Fruit fly (Drosophila melanogaster) whole organism, adult: ENCODE measurements around the gene CG5013.

Experiments
- CG11617 ChIP-seq: fragments of 200-800 bp; sonication (Bioruptor generic); optimal IDR thresholded peaks from 2 replicates; lab custom pipeline; 2017; ENCODE audit warnings: mild to moderate bottlenecking, missing biosample characterization, missing genetic modification reagents, missing genetic modification characterization
- CG14711 ChIP-seq: fragments of 200-800 bp; sonication (Bioruptor generic); optimal IDR thresholded peaks from 2 replicates; lab custom pipeline; 2018; ENCODE audit warnings: missing biosample characterization, mild to moderate bottlenecking, missing genetic modification characterization, moderate library complexity
- CG1620 ChIP-seq: fragments of 200-800 bp; sonication (Bioruptor generic); optimal IDR thresholded peaks from 2 replicates; lab custom pipeline; 2016; ENCODE audit warnings: missing biosample characterization, missing genetic modification characterization
- CG33017 ChIP-seq: fragments of 200-800 bp; sonication (Bioruptor generic); optimal IDR thresholded peaks from 2 replicates; lab custom pipeline; 2018; ENCODE audit warnings: missing biosample characterization, mild to moderate bottlenecking, missing genetic modification characterization, moderate library complexity
- CG5204 ChIP-seq: fragments of 200-800 bp; sonication (Bioruptor generic); optimal IDR thresholded peaks from 2 replicates; lab custom pipeline; 2016; ENCODE audit warnings: missing biosample characterization, missing genetic modification characterization
- CG7101 ChIP-seq: fragments of 200-800 bp; sonication (Bioruptor generic); optimal IDR thresholded peaks from 2 replicates; lab custom pipeline; 2018; ENCODE audit warnings: missing biosample characterization, mild to moderate bottlenecking, missing genetic modification characterization, moderate library complexity
- Crg-1 ChIP-seq: fragments of 200-800 bp; sonication (Bioruptor generic); optimal IDR thresholded peaks from 2 replicates; lab custom pipeline; 2016; ENCODE audit warnings: missing biosample characterization, missing genetic modification characterization
- Hr96 ChIP-seq: fragments of 200-800 bp; sonication (Bioruptor generic); optimal IDR thresholded peaks from 2 replicates; lab custom pipeline; 2016; ENCODE audit warnings: missing biosample characterization, missing genetic modification characterization
- bab1 ChIP-seq: fragments of 200-800 bp; sonication (Bioruptor generic); optimal IDR thresholded peaks from 3 replicates; lab custom pipeline; 2019; ENCODE audit warnings: missing biosample characterization, mild to moderate bottlenecking, missing genetic modification characterization, moderate library complexity
- cic ChIP-seq: fragments of 200-800 bp; sonication (Bioruptor generic); optimal IDR thresholded peaks from 2 replicates; lab custom pipeline; 2017; ENCODE audit warnings: missing biosample characterization, mild to moderate bottlenecking, missing genetic modification characterization, moderate library complexity
- kay ChIP-seq: fragments of 200-800 bp; sonication (Bioruptor generic); peaks from one replicate; lab custom pipeline; 2016; ENCODE audit warnings: missing biosample characterization, missing genetic modification characterization, borderline replicate concordance
- tj ChIP-seq: fragments of 200-800 bp; sonication (Bioruptor generic); optimal IDR thresholded peaks from 3 replicates; lab custom pipeline; 2017; ENCODE audit warnings: missing biosample characterization, mild to moderate bottlenecking, missing genetic modification characterization, moderate library complexity
- toe ChIP-seq: fragments of 200-800 bp; sonication (Bioruptor generic); optimal IDR thresholded peaks from 2 replicates; lab custom pipeline; 2016; ENCODE audit warnings: missing biosample characterization, missing genetic modification characterization

DNA sequence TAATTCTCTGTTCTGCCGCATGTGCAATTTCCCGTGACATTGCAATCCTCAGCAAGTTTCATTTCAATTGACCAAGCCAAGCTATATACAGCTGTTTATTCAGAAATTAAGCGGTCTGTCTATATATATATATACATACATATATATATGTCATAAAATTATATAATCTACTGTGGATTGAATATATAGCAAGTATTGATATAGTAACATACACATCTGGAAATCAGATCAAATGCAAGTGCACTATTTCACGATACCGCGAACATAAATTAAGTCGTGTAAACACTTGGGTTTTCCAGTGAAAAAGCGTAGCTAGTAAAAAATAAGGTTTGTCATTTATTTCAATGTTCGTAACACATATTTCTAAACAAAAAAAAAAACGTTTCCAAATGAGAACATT, 3.4 kb upstream of the CG5013 start, which contains the start of gene Jhbp5:
- TF ChIP-seq CG33017 (tag; lab: Kevin White, UChicago) (no peak), CG1620 (GFP tag; lab: Kevin White, UChicago) (no peak), Crg-1 (GFP tag; lab: Kevin White, UChicago) (no peak), kay (no peak), CG7101 (tag; lab: Kevin White, UChicago) (no peak), CG11617 (GFP tag; lab: Kevin White, UChicago) (no peak), bab1 (GFP tag; lab: Kevin White, UChicago) (no peak), CG14711 (tag; lab: Kevin White, UChicago) (no peak), Hr96 (no peak), tj (peak; percentile 72), CG5204 (GFP tag; lab: Kevin White, UChicago) (no peak), cic (no peak), toe (GFP tag; lab: Kevin White, UChicago) (no peak)
